Worm (Caenorhabditis elegans): Measurements from ENCODE around the gene F20C5.6.
A peak's percentile ranks its signal among the peaks of the same experiment; 100 is the strongest.

Gene F20C5.6

ce11 chrIV:8782172-8782571 lies 9.2 kb upstream of the F20C5.6 start (continued):
- no peak for TF ChIP-seq pax-3 (tag; optimal IDR thresholded peaks at IDR 0.05)
- no peak for TF ChIP-seq C34B4.2 (tag; optimal IDR thresholded peaks at IDR 0.05)
- no peak for TF ChIP-seq zip-4 (GFP tag; optimal IDR thresholded peaks at IDR 0.05)
- TF ChIP-seq nhr-28 (tag; optimal IDR thresholded peaks at IDR 0.05): no peak
- no peak for TF ChIP-seq C04F5.9 (tag; optimal IDR thresholded peaks at IDR 0.05)
- no peak for TF ChIP-seq egl-13 (tag; optimal IDR thresholded peaks at IDR 0.05)
- no peak for TF ChIP-seq ceh-63 (GFP tag; optimal IDR thresholded peaks at IDR 0.05)
- TF ChIP-seq C16A3.4 (tag; optimal IDR thresholded peaks at IDR 0.05): peak; percentile 83
- no peak for TF ChIP-seq hlh-17 (GFP tag; optimal IDR thresholded peaks at IDR 0.05; ENCODE audit: borderline replicate concordance)
- TF ChIP-seq nhr-19 (GFP tag; conservative IDR thresholded peaks at IDR 0.05): peak; percentile 62
- TF ChIP-seq efl-3 (GFP tag; optimal IDR thresholded peaks at IDR 0.05): no peak
- no peak for TF ChIP-seq unc-30 (tag; optimal IDR thresholded peaks at IDR 0.05)
- TF ChIP-seq mab-9 (GFP tag; IDR thresholded peaks at IDR 0.05): no peak
- peak; percentile 68 to 70 for TF ChIP-seq efl-1 (optimal IDR thresholded peaks at IDR 0.05)
- TF ChIP-seq efl-1 (GFP tag; optimal IDR thresholded peaks at IDR 0.05 in 1 of 2): peak; percentile 32 to 94
- peak; percentile 95 for TF ChIP-seq blmp-1 (tag; optimal IDR thresholded peaks at IDR 0.05)
- no peak for TF ChIP-seq aha-1 (tag; optimal IDR thresholded peaks at IDR 0.05)
- no peak for TF ChIP-seq vab-15 (tag; optimal IDR thresholded peaks at IDR 0.05)
- no peak for TF ChIP-seq unc-62 (GFP tag; optimal IDR thresholded peaks at IDR 0.05)
- TF ChIP-seq sox-4 (tag; optimal IDR thresholded peaks at IDR 0.05): no peak
- no peak for TF ChIP-seq ceh-88 (GFP tag; IDR thresholded peaks at IDR 0.05)
- TF ChIP-seq F16B12.6 (tag; optimal IDR thresholded peaks at IDR 0.05): no peak
- peak; percentile 32 for TF ChIP-seq nhr-237 (tag; optimal IDR thresholded peaks at IDR 0.05)
- TF ChIP-seq rnt-1 (tag; optimal IDR thresholded peaks at IDR 0.05): peak; percentile 62
- TF ChIP-seq unc-98 (GFP tag; IDR thresholded peaks at IDR 0.05): no peak
- peak; percentile 84 for TF ChIP-seq snu-23 (GFP tag; optimal IDR thresholded peaks at IDR 0.05)
- peak; percentile 56 for TF ChIP-seq swsn-7 (tag; optimal IDR thresholded peaks at IDR 0.05)
- no peak for TF ChIP-seq mef-2 (tag; optimal IDR thresholded peaks at IDR 0.05)
- no peak for TF ChIP-seq tlp-1 (tag; optimal IDR thresholded peaks at IDR 0.05)
- peak; percentile 7 to 70 (median 18) for TF ChIP-seq ceh-82 (tag; optimal IDR thresholded peaks at IDR 0.05)
- TF ChIP-seq lin-14 (GFP tag; optimal IDR thresholded peaks at IDR 0.05): peak; percentile 97
- peak; percentile 46 for TF ChIP-seq hpl-2 (GFP tag; optimal IDR thresholded peaks at IDR 0.05)
- no peak for TF ChIP-seq zag-1 (tag; optimal IDR thresholded peaks at IDR 0.05)
- peak; percentile 81 for TF ChIP-seq nhr-20 (tag; optimal IDR thresholded peaks at IDR 0.05)
- peak; percentile 86 for TF ChIP-seq nhr-71 (tag; optimal IDR thresholded peaks at IDR 0.05)
- no peak for TF ChIP-seq ces-1 (GFP tag; optimal IDR thresholded peaks at IDR 0.05)
- peak; percentile 52 to 83 for TF ChIP-seq lin-35 (GFP tag; optimal IDR thresholded peaks at IDR 0.05)
- TF ChIP-seq nhr-11 (tag; optimal IDR thresholded peaks at IDR 0.05): no peak
- TF ChIP-seq ets-5 (GFP tag; IDR thresholded peaks at IDR 0.05): no peak
- peak; percentile 68 for TF ChIP-seq nhr-47 (tag; optimal IDR thresholded peaks at IDR 0.05)
- peak; percentile 80 for TF ChIP-seq mep-1 (tag; optimal IDR thresholded peaks at IDR 0.05)
- TF ChIP-seq alr-1 (tag; optimal IDR thresholded peaks at IDR 0.05; ENCODE audit: borderline replicate concordance): no peak
- peak; percentile 30 for TF ChIP-seq lir-3 (tag; optimal IDR thresholded peaks at IDR 0.05; ENCODE audit: poor library complexity)
- peak; percentile 71 to 83 for TF ChIP-seq lsy-2 (tag; optimal IDR thresholded peaks at IDR 0.05)
- no peak for TF ChIP-seq nhr-76 (tag; optimal IDR thresholded peaks at IDR 0.05)
- TF ChIP-seq jun-1 (tag; optimal IDR thresholded peaks at IDR 0.05): peak; percentile 75
- TF ChIP-seq tbx-2 (tag; optimal IDR thresholded peaks at IDR 0.05): peak; percentile 58
- no peak for TF ChIP-seq fkh-8 (tag; optimal IDR thresholded peaks at IDR 0.05)
- peak; percentile 63 for TF ChIP-seq nhr-90 (tag; optimal IDR thresholded peaks at IDR 0.05; ENCODE audit: poor library complexity)
- TF ChIP-seq elt-2 (tag; optimal IDR thresholded peaks at IDR 0.05): peak; percentile 43
- TF ChIP-seq lin-13 (GFP tag; optimal IDR thresholded peaks at IDR 0.05): peak; percentile 39
- TF ChIP-seq ama-1 (optimal IDR thresholded peaks at IDR 0.05): no peak
- TF ChIP-seq pag-3 (tag; optimal IDR thresholded peaks at IDR 0.05; ENCODE audit: borderline replicate concordance, insufficient read depth): peak; percentile 78
- TF ChIP-seq nhr-77 (tag; optimal IDR thresholded peaks at IDR 0.05): peak; percentile 75
